Fruit fly (Drosophila melanogaster) S2 (cell line): ENCODE measurements around the gene dmrt11E.

Experiments
- CG8478 ChIP-seq: fragments of >200 bp; optimal IDR thresholded peaks from 2 replicates; lab custom pipeline; 2018
- CTCF ChIP-seq, 2 experiments: fragments of >200 bp; optimal IDR thresholded peaks; 2 replicates each; lab custom pipeline; 2018

- TF ChIP-seq CTCF (optimal IDR thresholded peaks at IDR 0.05; lab: Kevin White, UChicago) (no peak), CG8478 (lab: Kevin White, UChicago) (no peak)
Observed at dm6 chrX:13358948-13359347, 9.0 kb upstream of the dmrt11E start, which contains the start of gene Syt12.
